Worm (Caenorhabditis elegans): Measurements from ENCODE around the gene lurp-3.

ce11 chrV:13459323-13459722, 3.8 kb downstream of the lurp-3 start, which contains the start of gene bath-39:
- TF ChIP-seq fkh-10 (GFP tag; optimal IDR thresholded peaks at IDR 0.05) (no peak), ceh-18 (tag; optimal IDR thresholded peaks at IDR 0.05) (no peak), ets-4 (tag; optimal IDR thresholded peaks at IDR 0.05) (no peak), pha-4 (tag; optimal IDR thresholded peaks at IDR 0.05) (no peak), hlh-8 (tag; optimal IDR thresholded peaks at IDR 0.05) (no peak), hlh-30 (tag; optimal IDR thresholded peaks at IDR 0.05; ENCODE audit: insufficient read depth) (no peak), ahr-1 (tag; optimal IDR thresholded peaks at IDR 0.05) (no peak), ceh-30 (tag; optimal IDR thresholded peaks at IDR 0.05) (no peak), hlh-13 (GFP tag; optimal IDR thresholded peaks at IDR 0.05) (no peak), elt-2 (tag; optimal IDR thresholded peaks at IDR 0.05) (no peak), pqm-1 (tag; optimal IDR thresholded peaks at IDR 0.05) (no peak), ceh-34 (tag; optimal IDR thresholded peaks at IDR 0.05) (no peak), pat-9 (tag; optimal IDR thresholded peaks at IDR 0.05) (no peak)
